Worm (Caenorhabditis elegans) whole organism, L3 larva: ENCODE data around the gene rps-22.

Source experiments
- R02D3.7 ChIP-seq: fragments of 150-350 bp; optimal IDR thresholded peaks from 2 replicates; lab custom pipeline; 2014; ENCODE audit warnings: missing biosample characterization, missing genetic modification characterization
- ZK546.5 ChIP-seq: sonication (generic microtip); optimal IDR thresholded peaks from 2 replicates; lab custom pipeline; 2017; ENCODE audit warnings: missing biosample characterization, missing genetic modification characterization
- aly-2 ChIP-seq: fragments of 150-350 bp; optimal IDR thresholded peaks from 2 replicates; lab custom pipeline; 2014; ENCODE audit warnings: missing biosample characterization, missing genetic modification characterization
- ama-1 ChIP-seq: fragments of 150-350 bp; optimal IDR thresholded peaks from 2 replicates; lab custom pipeline; 2018
- ceh-16 ChIP-seq: sonication (generic microtip); optimal IDR thresholded peaks from 2 replicates; lab custom pipeline; 2017; ENCODE audit warnings: missing biosample characterization, missing genetic modification characterization
- ceh-28 ChIP-seq: fragments of 150-350 bp; optimal IDR thresholded peaks from 2 replicates; lab custom pipeline; 2014; ENCODE audit warnings: missing biosample characterization, missing genetic modification reagents, missing genetic modification characterization
- ceh-82 ChIP-seq: fragments of 150-350 bp; optimal IDR thresholded peaks from 2 replicates; lab custom pipeline; 2014; ENCODE audit warnings: missing biosample characterization, missing genetic modification characterization
- ceh-9 ChIP-seq: sonication (generic microtip); optimal IDR thresholded peaks from 2 replicates; lab custom pipeline; 2018; ENCODE audit warnings: missing biosample characterization, missing genetic modification characterization
- daf-12 ChIP-seq: fragments of 150-350 bp; optimal IDR thresholded peaks from 2 replicates; lab custom pipeline; 2014; ENCODE audit warnings: missing biosample characterization, missing genetic modification reagents, missing genetic modification characterization
- egl-27 ChIP-seq: sonication (generic microtip); optimal IDR thresholded peaks from 4 replicates; lab custom pipeline; 2017; ENCODE audit warnings: missing biosample characterization, missing genetic modification reagents, missing genetic modification characterization
- egl-5 ChIP-seq: fragments of 150-350 bp; optimal IDR thresholded peaks from 2 replicates; lab custom pipeline; 2017; ENCODE audit warnings: missing biosample characterization, missing genetic modification reagents, missing genetic modification characterization, inconsistent platforms
- elt-1 ChIP-seq: fragments of 150-350 bp; optimal IDR thresholded peaks from 2 replicates; lab custom pipeline; 2014; ENCODE audit warnings: missing biosample characterization, missing genetic modification characterization
- elt-2 ChIP-seq: sonication (generic microtip); optimal IDR thresholded peaks from 2 replicates; lab custom pipeline; 2016; ENCODE audit warnings: missing genetic modification reagents, mild to moderate bottlenecking, missing genetic modification characterization, missing compliant biosample characterization
- elt-3 ChIP-seq, 3 experiments: fragments of 150-350 bp in 1 of 3; sonication (generic microtip) in 2 of 3; optimal IDR thresholded peaks; 2 replicates in 2 of 3; 4 replicates in 1 of 3; lab custom pipeline; 2014 to 2017; ENCODE audit warnings: missing biosample characterization in 3 of 3, missing genetic modification characterization in 3 of 3
- eor-1 ChIP-seq, 2 experiments: fragments of 150-350 bp; optimal IDR thresholded peaks; 2 replicates each; lab custom pipeline; 2014 to 2018; ENCODE audit warnings: missing biosample characterization in 2 of 2, missing genetic modification characterization in 2 of 2
- fkh-10 ChIP-seq: sonication (generic microtip); optimal IDR thresholded peaks from 2 replicates; lab custom pipeline; 2017; ENCODE audit warnings: missing biosample characterization, missing genetic modification reagents, missing genetic modification characterization
- fkh-2 ChIP-seq: fragments of 150-350 bp; optimal IDR thresholded peaks from 2 replicates; lab custom pipeline; 2014; ENCODE audit warnings: missing biosample characterization, missing genetic modification reagents, missing genetic modification characterization
- fos-1 ChIP-seq: fragments of 150-350 bp; optimal IDR thresholded peaks from 2 replicates; lab custom pipeline; 2014; ENCODE audit warnings: missing biosample characterization, missing genetic modification characterization
- hmg-11 ChIP-seq: sonication (generic microtip); optimal IDR thresholded peaks from 2 replicates; lab custom pipeline; 2016; ENCODE audit warnings: missing genetic modification characterization, missing compliant biosample characterization
- jun-1 ChIP-seq: fragments of 150-350 bp; optimal IDR thresholded peaks from 2 replicates; lab custom pipeline; 2014; ENCODE audit warnings: missing biosample characterization, missing genetic modification reagents, missing genetic modification characterization
- lin-15B ChIP-seq: fragments of 150-350 bp; optimal IDR thresholded peaks from 2 replicates; lab custom pipeline; 2014; ENCODE audit warnings: missing biosample characterization, missing genetic modification characterization
- lin-39 ChIP-seq: fragments of 150-350 bp; optimal IDR thresholded peaks from 2 replicates; lab custom pipeline; 2018; ENCODE audit warnings: missing biosample characterization, missing genetic modification reagents, missing genetic modification characterization
- lsy-12 ChIP-seq: sonication (generic microtip); optimal IDR thresholded peaks from 2 replicates; lab custom pipeline; 2016; ENCODE audit warnings: mild to moderate bottlenecking, missing genetic modification characterization, missing compliant biosample characterization
- mdl-1 ChIP-seq: fragments of 150-350 bp; optimal IDR thresholded peaks from 2 replicates; lab custom pipeline; 2014; ENCODE audit warnings: missing biosample characterization, missing genetic modification characterization
- mml-1 ChIP-seq: fragments of 150-350 bp; sonication (generic microtip); optimal IDR thresholded peaks from 3 replicates; lab custom pipeline; 2014; ENCODE audit warnings: missing biosample characterization, missing genetic modification characterization
- nfya-1 ChIP-seq: sonication (generic microtip); optimal IDR thresholded peaks from 2 replicates; lab custom pipeline; 2017; ENCODE audit warnings: missing genetic modification characterization, mild to moderate bottlenecking, missing compliant biosample characterization, antibody characterized with exemption, moderate library complexity; ENCODE audit not compliant: insufficient read depth
- nhr-11 ChIP-seq: fragments of 150-350 bp; optimal IDR thresholded peaks from 2 replicates; lab custom pipeline; 2014; ENCODE audit warnings: missing biosample characterization, missing genetic modification characterization
- nhr-12 ChIP-seq: fragments of 150-350 bp; optimal IDR thresholded peaks from 2 replicates; lab custom pipeline; 2014; ENCODE audit warnings: missing biosample characterization, missing genetic modification characterization
- nhr-23 ChIP-seq: fragments of 150-350 bp; optimal IDR thresholded peaks from 2 replicates; lab custom pipeline; 2014; ENCODE audit warnings: missing biosample characterization, missing genetic modification reagents, missing genetic modification characterization
- nhr-237 ChIP-seq: fragments of 150-350 bp; optimal IDR thresholded peaks from 2 replicates; lab custom pipeline; 2014; ENCODE audit warnings: missing biosample characterization, missing genetic modification characterization
- nhr-25 ChIP-seq: sonication (generic microtip); optimal IDR thresholded peaks from 2 replicates; lab custom pipeline; 2017; ENCODE audit warnings: missing biosample characterization, missing genetic modification characterization
- nhr-28 ChIP-seq: fragments of 150-350 bp; optimal IDR thresholded peaks from 2 replicates; lab custom pipeline; 2014; ENCODE audit warnings: missing biosample characterization, missing genetic modification characterization
- nhr-43 ChIP-seq: sonication (generic microtip); optimal IDR thresholded peaks from 2 replicates; lab custom pipeline; 2016; ENCODE audit warnings: mild to moderate bottlenecking, missing genetic modification characterization, missing compliant biosample characterization; ENCODE audit not compliant: poor library complexity, severe bottlenecking
- nhr-67 ChIP-seq: fragments of 150-350 bp; optimal IDR thresholded peaks from 2 replicates; lab custom pipeline; 2014; ENCODE audit warnings: missing biosample characterization, missing genetic modification characterization
- nhr-76 ChIP-seq: fragments of 150-350 bp; sonication (generic microtip); optimal IDR thresholded peaks from 5 replicates; lab custom pipeline; 2014; ENCODE audit warnings: missing biosample characterization, missing genetic modification characterization
- nhr-77 ChIP-seq: fragments of 150-350 bp; optimal IDR thresholded peaks from 2 replicates; lab custom pipeline; 2014; ENCODE audit warnings: missing biosample characterization, missing genetic modification characterization
- pha-4 ChIP-seq: fragments of 150-350 bp; optimal IDR thresholded peaks from 2 replicates; lab custom pipeline; 2014; ENCODE audit warnings: missing biosample characterization, missing genetic modification reagents, missing genetic modification characterization
- pqm-1 ChIP-seq: fragments of 150-350 bp; optimal IDR thresholded peaks from 2 replicates; lab custom pipeline; 2017; ENCODE audit warnings: missing biosample characterization, missing genetic modification characterization, inconsistent platforms
- sea-2 ChIP-seq: fragments of 150-350 bp; sonication (generic microtip); optimal IDR thresholded peaks from 4 replicates; lab custom pipeline; 2014; ENCODE audit warnings: missing biosample characterization, missing genetic modification reagents, missing genetic modification characterization
- skn-1 ChIP-seq: fragments of 150-350 bp; optimal IDR thresholded peaks from 2 replicates; lab custom pipeline; 2014; ENCODE audit warnings: missing biosample characterization, missing genetic modification characterization
- snpc-4 ChIP-seq: fragments of 150-350 bp; optimal IDR thresholded peaks from 2 replicates; lab custom pipeline; 2014; ENCODE audit warnings: missing biosample characterization, missing genetic modification characterization
- tbx-2 ChIP-seq: sonication (generic microtip); optimal IDR thresholded peaks from 2 replicates; lab custom pipeline; 2016; ENCODE audit warnings: mild to moderate bottlenecking, missing genetic modification characterization, missing compliant biosample characterization
- unc-39 ChIP-seq: sonication (generic microtip); optimal IDR thresholded peaks from 4 replicates; lab custom pipeline; 2017; ENCODE audit warnings: missing biosample characterization, missing genetic modification characterization
- unc-62 ChIP-seq: fragments of 150-350 bp; sonication (generic microtip); optimal IDR thresholded peaks from 4 replicates; lab custom pipeline; 2014; ENCODE audit warnings: missing biosample characterization, missing genetic modification reagents, missing genetic modification characterization
- zag-1 ChIP-seq: fragments of 150-350 bp; optimal IDR thresholded peaks from 2 replicates; lab custom pipeline; 2014; ENCODE audit warnings: missing biosample characterization, missing genetic modification characterization
- ztf-11 ChIP-seq: fragments of 150-350 bp; optimal IDR thresholded peaks from 2 replicates; lab custom pipeline; 2014; ENCODE audit warnings: missing biosample characterization, missing genetic modification characterization
- ztf-4 ChIP-seq: fragments of 150-350 bp; optimal IDR thresholded peaks from 2 replicates; lab custom pipeline; 2014; ENCODE audit warnings: missing biosample characterization, missing genetic modification characterization

Gene rps-22

ce11 chrIII:1925786-1926185 lies 24.5 kb upstream of the rps-22 start:
- TF ChIP-seq skn-1 (tag; lab: Kevin White, UChicago): no peak
- no peak for TF ChIP-seq egl-5 (tag; lab: Kevin White, UChicago)
- TF ChIP-seq sea-2 (GFP tag; lab: Kevin White, UChicago): no peak
- TF ChIP-seq fos-1 (tag; lab: Kevin White, UChicago): no peak
- TF ChIP-seq nhr-25: no peak
- no peak for TF ChIP-seq fkh-10 (GFP tag; lab: Kevin White, UChicago)
- TF ChIP-seq nhr-11 (tag; lab: Kevin White, UChicago): no peak
- TF ChIP-seq tbx-2: no peak
- TF ChIP-seq ceh-9 (tag; lab: Kevin White, UChicago): no peak
- TF ChIP-seq ceh-28: no peak
- TF ChIP-seq ama-1 (lab: Kevin White, UChicago): no peak
- no peak for TF ChIP-seq zag-1 (tag; lab: Kevin White, UChicago)
- TF ChIP-seq ceh-16 (tag; lab: Kevin White, UChicago): no peak
- no peak for TF ChIP-seq elt-2

ce11 chrIII:1926456-1926855 lies 23.9 kb upstream of the rps-22 start:
- TF ChIP-seq ztf-11 (tag; lab: Kevin White, UChicago) (no peak), fos-1 (tag; lab: Kevin White, UChicago) (peak; percentile 32), egl-5 (tag; lab: Kevin White, UChicago) (no peak), mdl-1 (peak; percentile 72), ceh-28 (peak; percentile 85), fkh-10 (GFP tag; lab: Kevin White, UChicago) (peak; percentile 82), pha-4 (tag; lab: Kevin White, UChicago) (peak; percentile 97), lsy-12 (peak; percentile 79), nhr-11 (tag; lab: Kevin White, UChicago) (peak; percentile 60), snpc-4 (peak; percentile 46), ceh-9 (tag; lab: Kevin White, UChicago) (no peak), aly-2 (tag; lab: Kevin White, UChicago) (no peak), ceh-82 (tag; lab: Kevin White, UChicago) (peak; percentile 70), nhr-28 (tag; lab: Kevin White, UChicago) (no peak), nhr-25 (peak; percentile 99), elt-3 (tag; optimal IDR thresholded peaks at IDR 0.05; lab: Kevin White, UChicago) (no peak), lin-15B (peak; percentile 51), nhr-43 (peak; percentile 97), ama-1 (lab: Kevin White, UChicago) (peak; percentile 40), nhr-23 (tag; lab: Kevin White, UChicago) (peak; percentile 97), daf-12 (tag; lab: Kevin White, UChicago) (no peak), mml-1 (tag; lab: Kevin White, UChicago) (no peak), ztf-4 (tag; lab: Kevin White, UChicago) (peak; percentile 7), elt-2 (peak; percentile 76), egl-27 (tag; lab: Kevin White, UChicago) (peak; percentile 92), hmg-11 (peak; percentile 42), jun-1 (peak; percentile 90), skn-1 (tag; lab: Kevin White, UChicago) (peak; percentile 70), unc-39 (no peak), elt-1 (tag; lab: Kevin White, UChicago) (peak; percentile 86), pqm-1 (peak; percentile 74), nhr-67 (no peak), zag-1 (tag; lab: Kevin White, UChicago) (no peak), ZK546.5 (tag; lab: Kevin White, UChicago) (no peak), tbx-2 (peak; percentile 65), sea-2 (GFP tag; lab: Kevin White, UChicago) (no peak), nhr-76 (tag; lab: Kevin White, UChicago) (no peak), fkh-2 (no peak), nhr-12 (tag; lab: Kevin White, UChicago) (no peak), eor-1 (tag; optimal IDR thresholded peaks at IDR 0.05; lab: Kevin White, UChicago) (no peak), ceh-16 (tag; lab: Kevin White, UChicago) (no peak), lin-39 (tag; lab: Kevin White, UChicago) (peak; percentile 97), nfya-1 (tag; lab: Kevin White, UChicago) (peak; percentile 97), unc-62 (GFP tag; lab: Kevin White, UChicago) (peak; percentile 83), nhr-77 (peak; percentile 1), R02D3.7 (tag; lab: Kevin White, UChicago) (peak; percentile 73), nhr-237 (tag; lab: Kevin White, UChicago) (no peak)
